Worm (Caenorhabditis elegans): ENCODE data around the gene npr-28.

ce11 chrX:8356305-8356704 is 5.4 kb upstream of the npr-28 start:
- TF ChIP-seq tlp-1 (tag; optimal IDR thresholded peaks at IDR 0.05) (no peak), dpl-1 (GFP tag; optimal IDR thresholded peaks at IDR 0.05) (no peak), fos-1 (tag; optimal IDR thresholded peaks at IDR 0.05) (no peak), lin-13 (GFP tag; optimal IDR thresholded peaks at IDR 0.05) (no peak), hpl-2 (GFP tag; optimal IDR thresholded peaks at IDR 0.05) (no peak), skn-1 (tag; optimal IDR thresholded peaks at IDR 0.05) (no peak), nhr-76 (tag; optimal IDR thresholded peaks at IDR 0.05) (no peak), C34B4.2 (tag; optimal IDR thresholded peaks at IDR 0.05) (no peak), nhr-28 (tag; optimal IDR thresholded peaks at IDR 0.05) (no peak), sptf-1 (tag; optimal IDR thresholded peaks at IDR 0.05) (no peak), aly-2 (tag; optimal IDR thresholded peaks at IDR 0.05) (no peak), nhr-11 (tag; optimal IDR thresholded peaks at IDR 0.05) (no peak)

All from whole organism, L1 larva.